In the genomic region with DNA sequence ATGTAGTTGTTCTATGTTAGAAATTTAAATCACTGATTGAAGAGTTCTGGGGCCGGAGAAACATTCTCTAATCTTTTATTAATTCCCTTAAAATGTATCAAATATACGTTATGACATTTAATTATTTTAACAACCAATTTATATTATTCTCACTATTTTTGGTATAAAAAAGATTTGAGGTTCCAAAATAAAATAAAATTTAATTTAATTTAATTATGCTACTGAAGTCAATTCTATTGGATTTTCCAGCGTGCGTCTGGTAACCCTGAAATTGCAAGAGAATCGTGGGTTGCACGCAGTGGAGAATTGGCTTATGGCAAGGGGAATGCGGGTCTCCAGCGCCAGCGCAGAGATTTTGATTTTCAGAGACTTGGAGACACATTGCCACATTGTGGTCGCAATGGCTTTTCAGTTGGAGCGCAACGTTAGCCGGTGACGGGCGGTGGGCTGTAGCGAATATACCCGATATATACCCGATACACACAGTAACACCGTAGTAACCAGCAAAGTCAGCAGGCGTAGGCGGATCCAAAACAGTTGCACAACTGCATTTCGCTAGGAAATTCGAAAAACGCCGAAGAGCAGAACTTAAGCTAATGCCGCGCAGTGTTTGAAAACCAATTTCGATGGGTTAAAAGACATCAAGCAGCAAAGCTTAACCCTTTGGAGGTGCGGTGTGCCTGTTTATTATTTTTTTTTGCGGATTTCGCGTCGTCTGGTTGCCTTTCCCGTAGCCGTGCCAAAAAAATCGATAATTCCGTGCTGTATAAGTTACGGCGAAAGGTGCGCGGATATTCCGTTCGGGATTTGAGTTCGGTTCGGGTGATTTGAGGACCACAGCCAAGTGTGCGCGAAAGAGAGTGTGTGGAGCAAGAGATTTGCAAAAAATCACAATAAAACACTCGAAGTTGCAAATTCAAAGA, we compare ENCODE assay signal across 1 fruit fly cellular context.
A peak's percentile ranks its signal among the peaks of the same experiment; 100 is the strongest.
TF ChIP-seq lines count a peak whose summit lies in the region.

No protein-coding gene starts in this region.

TF ChIP-seq in whole organism, embryonic, 481 proteins besides CTCF, POLR2A, EP300 and RAD21 (continued from another document):
- peak; percentile 35; the same call in 1 of the 2 replicates for TF ChIP-seq CG14441 (GFP tag; IDR thresholded peaks at IDR 0.05; lab: Robert Waterston, UW)
- TF ChIP-seq HLH54F (GFP tag; optimal IDR thresholded peaks at IDR 0.05; lab: Kevin White, UChicago): no peak
- TF ChIP-seq pfk (GFP tag; optimal IDR thresholded peaks at IDR 0.05; lab: Kevin White, UChicago): no peak
- TF ChIP-seq D19A (tag; optimal IDR thresholded peaks at IDR 0.05; lab: Kevin White, UChicago): peak; percentile 48
- no peak for TF ChIP-seq CG10431 (GFP tag; optimal IDR thresholded peaks at IDR 0.05; lab: Kevin White, UChicago)
- TF ChIP-seq tio (GFP tag; optimal IDR thresholded peaks at IDR 0.05; lab: Kevin White, UChicago): peak; percentile 43
- peak; percentile 38 for TF ChIP-seq CG10366 (GFP tag; IDR thresholded peaks at IDR 0.05; lab: Robert Waterston, UW)
- TF ChIP-seq CG10654 (GFP tag; optimal IDR thresholded peaks at IDR 0.05; lab: Kevin White, UChicago): no peak
- TF ChIP-seq CG3281 (GFP tag; optimal IDR thresholded peaks at IDR 0.05; lab: Kevin White, UChicago): no peak
- no peak for TF ChIP-seq hth (optimal IDR thresholded peaks at IDR 0.05; lab: Kevin White, UChicago)
- TF ChIP-seq ems (GFP tag; optimal IDR thresholded peaks at IDR 0.05; lab: Kevin White, UChicago): no peak
- peak; percentile 28 for TF ChIP-seq CG33557 (GFP tag; optimal IDR thresholded peaks at IDR 0.05; lab: Kevin White, UChicago)
- TF ChIP-seq B-H2 (GFP tag; optimal IDR thresholded peaks at IDR 0.05; lab: Kevin White, UChicago): no peak
- TF ChIP-seq kah (GFP tag; optimal IDR thresholded peaks at IDR 0.05; lab: Kevin White, UChicago): no peak
- peak; percentile 52; the same call in 2 of the 3 replicates for TF ChIP-seq zfh1 (GFP tag; IDR thresholded peaks at IDR 0.05; lab: Robert Waterston, UW)
- no peak for TF ChIP-seq CG6272 (GFP tag; IDR thresholded peaks at IDR 0.05; lab: Robert Waterston, UW)
- TF ChIP-seq Oli (tag; optimal IDR thresholded peaks at IDR 0.05; lab: Kevin White, UChicago): peak; percentile 65
- TF ChIP-seq Myb (GFP tag; optimal IDR thresholded peaks at IDR 0.05; lab: Kevin White, UChicago): no peak
- TF ChIP-seq Lhr (GFP tag; optimal IDR thresholded peaks at IDR 0.05; lab: Kevin White, UChicago): no peak
- TF ChIP-seq Atf3 (GFP tag; optimal IDR thresholded peaks at IDR 0.05; lab: Kevin White, UChicago): no peak
- TF ChIP-seq bbx (GFP tag; IDR thresholded peaks at IDR 0.05; lab: Robert Waterston, UW; ENCODE audit: partially characterized antibody): peak; percentile 43
- TF ChIP-seq phol (tag; optimal IDR thresholded peaks at IDR 0.05; lab: Kevin White, UChicago): peak; percentile 68
- peak; percentile 0 for TF ChIP-seq twi (tag; optimal IDR thresholded peaks at IDR 0.05; lab: Kevin White, UChicago)
- TF ChIP-seq crol (GFP tag; IDR thresholded peaks at IDR 0.05; lab: Robert Waterston, UW): peak; percentile 91
- TF ChIP-seq unc-4 (GFP tag; IDR thresholded peaks at IDR 0.05; lab: Robert Waterston, UW; ENCODE audit: partially characterized antibody): no peak
- TF ChIP-seq CG2875 (GFP tag; optimal IDR thresholded peaks at IDR 0.05; lab: Kevin White, UChicago): no peak
- no peak for TF ChIP-seq Bdp1 (GFP tag; optimal IDR thresholded peaks at IDR 0.05; lab: Kevin White, UChicago)
- TF ChIP-seq knrl (GFP tag; IDR thresholded peaks at IDR 0.05; lab: Robert Waterston, UW; ENCODE audit: partially characterized antibody): peak; percentile 28; the same call in 1 of the 3 replicates
- no peak for TF ChIP-seq salm (tag; optimal IDR thresholded peaks at IDR 0.05; lab: Kevin White, UChicago)
- TF ChIP-seq PHDP (tag; optimal IDR thresholded peaks at IDR 0.05; lab: Kevin White, UChicago): no peak
- peak; percentile 71 for TF ChIP-seq CG14710 (tag; optimal IDR thresholded peaks at IDR 0.05; lab: Kevin White, UChicago)
- TF ChIP-seq CG3163 (GFP tag; optimal IDR thresholded peaks at IDR 0.05; lab: Kevin White, UChicago): no peak
- TF ChIP-seq vvl (GFP tag; IDR thresholded peaks at IDR 0.05; lab: Robert Waterston, UW): peak; percentile 31; the same call in 1 of the 2 replicates
- TF ChIP-seq CG15696 (tag; optimal IDR thresholded peaks at IDR 0.05; lab: Kevin White, UChicago): no peak
- no peak for TF ChIP-seq CG10147 (GFP tag; optimal IDR thresholded peaks at IDR 0.05; lab: Kevin White, UChicago)
- 0 out of 3 replicates have a peak, but pooled peaks have one; percentile 11 for TF ChIP-seq HLH4C (GFP tag; IDR thresholded peaks at IDR 0.05; lab: Robert Waterston, UW; ENCODE audit: partially characterized antibody)
- 0 out of 3 replicates have a peak, but pooled peaks have one; percentile 52 for TF ChIP-seq z (GFP tag; IDR thresholded peaks at IDR 0.05; lab: Robert Waterston, UW)
- peak; percentile 10 for TF ChIP-seq trem (tag; optimal IDR thresholded peaks at IDR 0.05; lab: Kevin White, UChicago)
- peak; percentile 46 for TF ChIP-seq gsb-n (tag; optimal IDR thresholded peaks at IDR 0.05; lab: Kevin White, UChicago)
- peak; percentile 43 for TF ChIP-seq CG30403 (GFP tag; optimal IDR thresholded peaks at IDR 0.05; lab: Kevin White, UChicago)
- no peak for TF ChIP-seq nom (GFP tag; optimal IDR thresholded peaks at IDR 0.05; lab: Kevin White, UChicago)
- no peak for TF ChIP-seq CG31365 (tag; optimal IDR thresholded peaks at IDR 0.05; lab: Kevin White, UChicago)
- no peak for TF ChIP-seq vfl (GFP tag; optimal IDR thresholded peaks at IDR 0.05; lab: Kevin White, UChicago)
- no peak for TF ChIP-seq CG8944 (GFP tag; optimal IDR thresholded peaks at IDR 0.05; lab: Kevin White, UChicago)
- peak; percentile 30 for TF ChIP-seq CG31441 (GFP tag; IDR thresholded peaks at IDR 0.05; lab: Robert Waterston, UW)
- TF ChIP-seq CG32532 (GFP tag; IDR thresholded peaks at IDR 0.05; lab: Robert Waterston, UW): no peak
- TF ChIP-seq Bgb (GFP tag; IDR thresholded peaks at IDR 0.05; lab: Robert Waterston, UW; ENCODE audit: partially characterized antibody): peak; percentile 31; the same call in 1 of the 2 replicates
- no peak for TF ChIP-seq schlank (tag; optimal IDR thresholded peaks at IDR 0.05; lab: Kevin White, UChicago)
- no peak for TF ChIP-seq scrt (GFP tag; optimal IDR thresholded peaks at IDR 0.05; lab: Kevin White, UChicago)
- no peak for TF ChIP-seq CG9797 (GFP tag; optimal IDR thresholded peaks at IDR 0.05; lab: Kevin White, UChicago)
- TF ChIP-seq inv (GFP tag; IDR thresholded peaks at IDR 0.05; lab: Robert Waterston, UW; ENCODE audit: partially characterized antibody): 0 out of 2 replicates have a peak, but pooled peaks have one; percentile 27
- TF ChIP-seq Sox100B (GFP tag; optimal IDR thresholded peaks at IDR 0.05; lab: Kevin White, UChicago): peak; percentile 68
- peak; percentile 72 for TF ChIP-seq nmo (GFP tag; optimal IDR thresholded peaks at IDR 0.05; lab: Kevin White, UChicago)
- TF ChIP-seq CG6813 (GFP tag; optimal IDR thresholded peaks at IDR 0.05; lab: Kevin White, UChicago): peak; percentile 14
